Worm (Caenorhabditis elegans): Measurements from ENCODE around the gene C25F9.5.

Gene C25F9.5

DNA sequence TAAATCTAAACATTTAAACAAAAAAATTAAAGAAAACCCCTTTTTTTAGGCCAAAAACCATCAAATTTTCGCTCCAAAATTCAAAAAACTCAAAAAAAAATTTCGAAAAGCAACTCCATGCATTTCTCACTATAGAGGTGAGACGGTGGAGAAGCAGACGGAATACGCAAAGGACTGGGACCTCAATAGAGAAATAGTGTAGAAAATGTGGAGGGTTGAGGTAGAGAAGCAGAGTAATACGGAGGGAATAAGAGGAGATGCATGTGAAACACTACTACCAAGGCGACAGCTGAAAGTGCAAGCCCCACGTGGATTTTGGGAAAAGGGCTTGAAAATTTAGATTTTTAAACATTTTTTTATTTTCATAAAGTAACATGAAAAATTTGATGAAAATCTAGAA is 19.4 kb downstream of the C25F9.5 start:
- TF ChIP-seq dao-5 (tag; optimal IDR thresholded peaks at IDR 0.05): no peak
- TF ChIP-seq W03F9.2 (tag; optimal IDR thresholded peaks at IDR 0.05): no peak
- TF ChIP-seq him-1 (tag; optimal IDR thresholded peaks at IDR 0.05): no peak

DNA sequence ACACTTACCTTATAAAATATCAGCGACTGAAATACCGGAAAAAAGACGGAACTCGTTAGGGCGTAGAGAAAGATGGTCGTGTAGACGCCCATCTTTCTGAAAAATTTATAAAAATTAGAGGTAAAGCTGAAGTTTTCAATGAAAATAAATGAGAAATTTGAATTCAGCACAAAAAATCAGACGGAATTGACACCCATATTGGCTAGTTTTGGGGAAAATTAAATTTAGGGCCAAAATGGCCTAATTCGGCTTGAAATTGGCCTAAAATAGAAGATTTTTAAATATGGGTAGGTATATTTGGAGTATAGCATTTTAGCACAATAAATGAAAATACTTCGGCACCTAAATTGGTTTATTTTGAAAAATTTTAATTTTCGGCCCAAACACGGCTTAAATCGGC is 20.6 kb downstream of the C25F9.5 start, which contains the start of gene slcr-46.2:
slcr-46.2 (minus strand) TSS at position 101 of the 400 bp plus-strand sequence.
- TF ChIP-seq him-1 (tag; optimal IDR thresholded peaks at IDR 0.05) (no peak), dao-5 (tag; optimal IDR thresholded peaks at IDR 0.05) (no peak), W03F9.2 (tag; optimal IDR thresholded peaks at IDR 0.05) (no peak)

DNA sequence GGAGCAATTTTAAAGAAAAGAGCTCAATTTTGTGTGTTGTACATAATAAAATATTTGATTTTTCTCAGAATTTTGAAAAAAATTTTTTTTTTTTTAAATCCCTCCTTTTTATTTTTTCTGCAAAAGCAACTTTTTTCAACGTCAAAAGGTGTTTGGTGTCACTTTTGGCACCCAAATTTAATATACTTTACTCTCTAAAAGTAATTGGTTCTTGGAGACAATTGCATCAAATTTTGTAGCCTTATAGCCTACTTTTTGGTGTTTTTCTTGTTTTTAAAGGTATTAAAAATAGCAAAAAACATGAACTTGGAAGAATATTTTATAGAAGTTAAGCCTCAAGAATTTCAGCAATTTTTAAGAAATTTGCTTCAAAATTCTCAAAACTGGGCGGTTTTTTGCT is 29.7 kb downstream of the C25F9.5 start, which contains the start of gene srw-84:
srw-84 (plus strand) TSS at position 301 of the 400 bp plus-strand sequence.
- TF ChIP-seq dao-5 (tag; optimal IDR thresholded peaks at IDR 0.05) (no peak), him-1 (tag; optimal IDR thresholded peaks at IDR 0.05) (no peak), W03F9.2 (tag; optimal IDR thresholded peaks at IDR 0.05) (no peak)

DNA sequence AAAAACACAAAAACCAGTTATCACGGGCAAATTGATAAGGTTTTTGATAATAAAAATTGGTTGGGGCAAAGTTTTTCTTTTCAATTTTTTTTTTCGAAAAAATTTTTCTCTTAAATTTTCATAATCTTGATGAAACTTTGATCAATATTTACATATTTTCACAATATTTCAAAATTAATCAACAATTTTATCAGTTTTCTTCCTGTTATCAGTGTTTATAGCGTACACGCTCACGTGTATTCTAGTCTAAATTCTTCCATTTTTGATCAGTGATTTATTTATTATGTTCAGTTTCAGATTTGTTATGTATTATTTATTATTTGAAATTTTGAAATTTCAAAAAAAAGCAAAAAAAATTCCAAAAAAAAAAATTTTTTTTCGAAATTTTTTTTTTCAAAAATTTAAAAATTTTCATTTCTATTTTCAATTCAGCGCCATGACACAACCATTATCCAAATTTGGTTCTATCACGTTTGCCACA is 33.6 kb downstream of the C25F9.5 start, which contains the start of gene nceh-1:
nceh-1 (plus strand) TSS at position 431 of the 481 bp plus-strand sequence.
- TF ChIP-seq him-1 (tag; optimal IDR thresholded peaks at IDR 0.05) (no peak), W03F9.2 (tag; optimal IDR thresholded peaks at IDR 0.05) (no peak), dao-5 (tag; optimal IDR thresholded peaks at IDR 0.05) (no peak)

DNA sequence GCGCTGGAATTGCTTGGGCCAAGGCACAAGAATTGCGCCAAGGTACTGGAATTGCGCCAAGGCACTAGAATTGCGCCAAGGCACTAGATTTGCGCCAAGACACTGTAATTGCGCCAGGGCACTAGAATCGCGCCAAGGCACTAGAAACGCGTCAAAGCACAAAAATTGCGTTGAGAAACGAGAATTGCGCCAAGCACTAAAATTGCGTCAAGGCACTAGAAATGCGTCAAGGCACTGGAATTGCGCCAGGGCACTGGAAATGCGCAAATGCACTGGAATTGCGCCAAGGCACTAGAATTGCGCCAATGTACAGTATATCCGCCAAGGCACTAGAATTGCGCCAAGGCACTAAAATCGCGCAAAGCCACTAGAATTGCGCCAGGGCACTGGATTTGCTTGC is 38.9 kb downstream of the C25F9.5 start:
- no peak for TF ChIP-seq W03F9.2 (tag; optimal IDR thresholded peaks at IDR 0.05)
- no peak for TF ChIP-seq him-1 (tag; optimal IDR thresholded peaks at IDR 0.05)
- TF ChIP-seq dao-5 (tag; optimal IDR thresholded peaks at IDR 0.05): no peak

DNA sequence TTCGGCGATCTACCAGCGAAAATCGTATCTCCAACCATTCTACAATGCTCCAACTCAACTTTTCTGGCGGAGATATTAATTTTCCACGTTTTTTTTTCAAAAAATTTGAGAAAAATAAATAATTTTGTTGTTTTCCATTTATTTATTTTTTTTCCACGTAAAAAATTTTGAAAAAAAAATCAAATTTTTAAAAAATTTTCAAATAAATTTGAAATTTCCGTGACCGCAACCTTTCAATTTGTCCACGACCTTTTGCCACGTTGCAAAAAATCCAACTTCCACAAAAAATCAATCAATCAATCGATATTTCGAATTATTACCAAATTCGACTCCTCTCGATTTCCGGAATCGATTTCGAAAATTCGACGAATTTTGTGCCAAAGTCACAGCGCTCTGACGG is 39.4 kb downstream of the C25F9.5 start, which contains the start of gene Y43F8A.2:
Y43F8A.2 (plus strand) TSS at position 301 of the 400 bp plus-strand sequence.
- TF ChIP-seq dao-5 (tag; optimal IDR thresholded peaks at IDR 0.05) (no peak), him-1 (tag; optimal IDR thresholded peaks at IDR 0.05) (no peak), W03F9.2 (tag; optimal IDR thresholded peaks at IDR 0.05) (no peak)

DNA sequence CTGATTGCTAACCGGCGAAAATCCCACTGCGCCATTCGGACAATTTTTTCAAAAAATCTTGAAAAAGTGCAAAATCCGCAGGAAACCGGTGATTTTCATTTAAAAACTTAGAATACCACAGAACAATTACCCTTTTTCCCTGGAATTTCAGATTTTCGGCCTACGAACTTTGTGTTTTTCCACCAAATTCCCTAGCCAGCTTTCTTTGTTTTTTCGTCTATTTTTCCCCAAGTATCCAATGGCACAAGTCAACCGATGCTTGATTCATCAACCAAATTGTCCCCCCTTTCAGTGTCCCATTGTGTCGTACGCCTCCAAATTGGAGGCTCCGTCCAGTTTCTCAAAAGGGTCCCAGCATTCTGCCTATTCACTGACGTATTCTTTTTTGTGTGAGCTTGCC is 40.5 kb downstream of the C25F9.5 start, which contains the start of gene Y43F8A.1:
Y43F8A.1 (plus strand) TSS at position 301 of the 400 bp plus-strand sequence.
- no peak for TF ChIP-seq him-1 (tag; optimal IDR thresholded peaks at IDR 0.05)
- no peak for TF ChIP-seq dao-5 (tag; optimal IDR thresholded peaks at IDR 0.05)
- TF ChIP-seq W03F9.2 (tag; optimal IDR thresholded peaks at IDR 0.05): no peak

DNA sequence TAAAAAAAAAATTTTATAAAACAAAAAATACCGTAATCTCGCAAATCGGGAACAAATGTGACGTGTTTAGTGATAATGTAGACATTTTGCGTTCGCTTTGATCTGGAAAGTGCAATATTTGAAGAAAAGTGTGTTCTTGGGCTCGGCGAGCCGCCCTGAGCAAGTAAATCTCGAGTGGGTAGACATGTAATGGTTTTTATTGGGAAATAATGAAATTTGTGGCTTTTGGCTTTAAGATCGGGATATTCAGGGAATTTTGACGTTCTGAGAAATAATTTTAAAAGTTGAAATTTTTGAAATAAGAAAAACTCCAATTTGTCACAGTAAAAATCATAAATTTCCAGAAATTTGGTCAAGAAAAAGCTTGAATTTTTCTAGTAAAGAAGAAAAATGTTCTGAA is 48.1 kb downstream of the C25F9.5 start, which contains the start of gene C14B4.2:
C14B4.2 (minus strand) TSS at position 101 of the 400 bp plus-strand sequence.
- TF ChIP-seq dao-5 (tag; optimal IDR thresholded peaks at IDR 0.05): no peak
- no peak for TF ChIP-seq him-1 (tag; optimal IDR thresholded peaks at IDR 0.05)
- TF ChIP-seq W03F9.2 (tag; optimal IDR thresholded peaks at IDR 0.05): no peak

DNA sequence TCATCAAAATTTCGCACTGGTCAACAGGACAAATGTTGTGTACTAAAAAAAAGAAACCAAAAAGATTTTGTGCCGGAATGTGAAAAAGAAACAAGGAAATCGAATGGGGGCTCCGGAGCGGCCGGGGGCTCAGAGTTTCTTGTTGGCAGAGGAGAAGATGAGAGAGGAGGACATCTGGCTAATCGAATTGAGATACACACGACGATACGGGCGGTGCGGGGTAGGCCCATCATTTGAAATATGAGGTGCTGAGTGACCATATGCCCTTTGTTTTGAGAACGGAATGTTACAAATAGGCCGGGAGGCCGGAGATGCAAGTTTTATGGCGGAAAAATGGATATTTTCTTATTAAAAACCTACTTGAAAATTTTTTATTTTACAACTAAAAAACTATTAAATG is 52.6 kb downstream of the C25F9.5 start:
- TF ChIP-seq him-1 (tag; optimal IDR thresholded peaks at IDR 0.05) (no peak), W03F9.2 (tag; optimal IDR thresholded peaks at IDR 0.05) (no peak), dao-5 (tag; optimal IDR thresholded peaks at IDR 0.05) (no peak)
